Fruit fly (Drosophila melanogaster) whole organism: ENCODE data around the gene CG4313.

Experiments used
- pan ChIP-seq: fragments of >200 bp; optimal IDR thresholded peaks from 2 replicates; lab custom pipeline; 2017
- usp ChIP-seq: fragments of >200 bp; optimal IDR thresholded peaks from 2 replicates; lab custom pipeline; 2017; ENCODE audit warnings: missing biosample characterization, missing genetic modification characterization, mixed read lengths

dm6 chrX:2036800-2037488 lies 4.7 kb upstream of the CG4313 start:
- TF ChIP-seq usp (GFP tag; lab: Kevin White, UChicago) (no peak), pan (peak; percentile 92)
